Fruit fly (Drosophila melanogaster) whole organism, prepupa: ENCODE measurements around the gene c-cup.

Experiments
- Blimp-1 ChIP-seq: fragments of 200-800 bp; sonication (Bioruptor generic); optimal IDR thresholded peaks from 3 replicates; lab custom pipeline; 2017; ENCODE audit warnings: missing biosample characterization, missing genetic modification characterization, mild to moderate bottlenecking, moderate library complexity, missing genetic modification reagents
- CG10631 ChIP-seq: fragments of 200-800 bp; sonication (Bioruptor generic); optimal IDR thresholded peaks from 2 replicates; lab custom pipeline; 2016; ENCODE audit warnings: missing biosample characterization, missing genetic modification characterization
- CG10669 ChIP-seq: fragments of 200-800 bp; sonication (Bioruptor generic); optimal IDR thresholded peaks from 3 replicates; lab custom pipeline; 2018; ENCODE audit warnings: missing biosample characterization, mild to moderate bottlenecking, missing genetic modification characterization, moderate library complexity
- CG11762 ChIP-seq: fragments of 200-800 bp; sonication (Bioruptor generic); optimal IDR thresholded peaks from 3 replicates; lab custom pipeline; 2016; ENCODE audit warnings: missing biosample characterization, missing genetic modification characterization; ENCODE audit not compliant: insufficient read depth
- CG11902 ChIP-seq: fragments of 200-800 bp; sonication (Bioruptor generic); optimal IDR thresholded peaks from 3 replicates; lab custom pipeline; 2016; ENCODE audit warnings: missing biosample characterization, missing genetic modification characterization
- CG15336 ChIP-seq: fragments of 200-800 bp; sonication (Bioruptor generic); IDR thresholded peaks from 2 replicates; pipeline ENCODE4 v1.3.6; 2022; ENCODE audit warnings: missing biosample characterization, missing genetic modification characterization
- CG3032 ChIP-seq: fragments of 200-800 bp; optimal IDR thresholded peaks from 2 replicates; lab custom pipeline; 2019; ENCODE audit warnings: missing biosample characterization, mild to moderate bottlenecking, missing genetic modification characterization, moderate library complexity
- CG32006 ChIP-seq: fragments of 200-800 bp; sonication (Bioruptor generic); optimal IDR thresholded peaks from 3 replicates; lab custom pipeline; 2017; ENCODE audit warnings: missing biosample characterization, mild to moderate bottlenecking, missing genetic modification characterization
- CG34406 ChIP-seq: fragments of 200-800 bp; sonication (Bioruptor generic); optimal IDR thresholded peaks from 3 replicates; lab custom pipeline; 2016; ENCODE audit warnings: missing biosample characterization, missing genetic modification characterization
- CG3919 ChIP-seq: fragments of 200-800 bp; sonication (Bioruptor generic); optimal IDR thresholded peaks from 3 replicates; lab custom pipeline; 2016; ENCODE audit warnings: missing biosample characterization, missing genetic modification characterization
- CG4318 ChIP-seq: fragments of 200-800 bp; sonication (Bioruptor generic); optimal IDR thresholded peaks from 3 replicates; lab custom pipeline; 2017; ENCODE audit warnings: missing biosample characterization, mild to moderate bottlenecking, missing genetic modification characterization
- CG6792 ChIP-seq: fragments of 200-800 bp; sonication (Bioruptor generic); optimal IDR thresholded peaks from 3 replicates; lab custom pipeline; 2016; ENCODE audit warnings: missing biosample characterization, missing genetic modification characterization
- CG6854 ChIP-seq: fragments of 200-800 bp; sonication (Bioruptor generic); optimal IDR thresholded peaks from 2 replicates; lab custom pipeline; 2017; ENCODE audit warnings: missing biosample characterization, mild to moderate bottlenecking, missing genetic modification characterization
- CG8119 ChIP-seq: fragments of 200-800 bp; sonication (Bioruptor generic); IDR thresholded peaks from 3 replicates; pipeline ENCODE4 v1.3.6; 2022; ENCODE audit warnings: missing biosample characterization, missing genetic modification characterization
- CG8319 ChIP-seq: fragments of 200-800 bp; sonication (Bioruptor generic); optimal IDR thresholded peaks from 3 replicates; lab custom pipeline; 2016; ENCODE audit warnings: missing biosample characterization, missing genetic modification characterization
- CG8632 ChIP-seq: fragments of 200-800 bp; sonication (Bioruptor generic); optimal IDR thresholded peaks from 3 replicates; lab custom pipeline; 2016; ENCODE audit warnings: missing biosample characterization, missing genetic modification characterization
- Eip78C ChIP-seq: fragments of 200-800 bp; sonication (Bioruptor generic); peaks from one replicate; lab custom pipeline; 2016; ENCODE audit warnings: missing biosample characterization, missing genetic modification characterization
- Ets21C ChIP-seq: fragments of 200-800 bp; sonication (Bioruptor generic); optimal IDR thresholded peaks from 3 replicates; lab custom pipeline; 2016; ENCODE audit warnings: missing biosample characterization, missing genetic modification characterization
- Ets96B ChIP-seq: fragments of 200-800 bp; optimal IDR thresholded peaks from 2 replicates; lab custom pipeline; 2019; ENCODE audit warnings: missing biosample characterization, mild to moderate bottlenecking, missing genetic modification characterization, moderate library complexity
- Gug ChIP-seq: fragments of 200-800 bp; sonication (Bioruptor generic); IDR thresholded peaks from 2 replicates; pipeline ENCODE4 v1.3.6; 2022; ENCODE audit warnings: missing biosample characterization, missing genetic modification characterization
- Hr38 ChIP-seq: sonication (Bioruptor generic); optimal IDR thresholded peaks from 2 replicates; lab custom pipeline; 2016; ENCODE audit warnings: missing biosample characterization, missing genetic modification characterization
- Hr39 ChIP-seq: fragments of 200-800 bp; sonication (Bioruptor generic); optimal IDR thresholded peaks from 2 replicates; lab custom pipeline; 2016; ENCODE audit warnings: missing biosample characterization, missing genetic modification characterization
- Hr4 ChIP-seq: fragments of 200-800 bp; sonication (Bioruptor generic); optimal IDR thresholded peaks from 3 replicates; lab custom pipeline; 2016; ENCODE audit warnings: missing biosample characterization, missing genetic modification characterization
- Lpt ChIP-seq: fragments of 200-800 bp; sonication (Bioruptor generic); optimal IDR thresholded peaks from 3 replicates; lab custom pipeline; 2016; ENCODE audit warnings: missing biosample characterization, missing genetic modification characterization
- Met ChIP-seq: fragments of 200-800 bp; sonication (Bioruptor generic); optimal IDR thresholded peaks from 3 replicates; lab custom pipeline; 2016; ENCODE audit warnings: missing biosample characterization, missing genetic modification characterization
- OdsH ChIP-seq: fragments of 200-800 bp; sonication (Bioruptor generic); optimal IDR thresholded peaks from 3 replicates; lab custom pipeline; 2016; ENCODE audit warnings: missing biosample characterization, missing genetic modification characterization
- Smox ChIP-seq: fragments of 200-800 bp; sonication (Bioruptor generic); optimal IDR thresholded peaks from 3 replicates; lab custom pipeline; 2016; ENCODE audit warnings: missing biosample characterization, missing genetic modification characterization
- Sox102F ChIP-seq: fragments of 200-800 bp; sonication (Bioruptor generic); optimal IDR thresholded peaks from 2 replicates; lab custom pipeline; 2016; ENCODE audit warnings: missing biosample characterization, mild to moderate bottlenecking, missing genetic modification characterization
- Sox15 ChIP-seq: fragments of 200-800 bp; sonication (Bioruptor generic); optimal IDR thresholded peaks from 3 replicates; lab custom pipeline; 2016; ENCODE audit warnings: missing biosample characterization, missing genetic modification characterization
- acj6 ChIP-seq: fragments of 200-800 bp; sonication (Bioruptor generic); optimal IDR thresholded peaks from 3 replicates; lab custom pipeline; 2016; ENCODE audit warnings: missing biosample characterization, missing genetic modification characterization
- dac ChIP-seq: fragments of 200-800 bp; sonication (Bioruptor generic); optimal IDR thresholded peaks from 2 replicates; lab custom pipeline; 2017; ENCODE audit warnings: missing biosample characterization, mild to moderate bottlenecking, missing genetic modification characterization
- eg ChIP-seq: fragments of 200-800 bp; sonication (Bioruptor generic); IDR thresholded peaks from 3 replicates; pipeline ENCODE4 v1.3.6; 2022; ENCODE audit warnings: missing biosample characterization, missing genetic modification characterization
- esn ChIP-seq: fragments of 200-800 bp; sonication (Bioruptor generic); optimal IDR thresholded peaks from 2 replicates; lab custom pipeline; 2016; ENCODE audit warnings: missing biosample characterization, mild to moderate bottlenecking, missing genetic modification characterization, moderate library complexity
- fd59A ChIP-seq: fragments of 200-800 bp; sonication (Bioruptor generic); optimal IDR thresholded peaks from 2 replicates; lab custom pipeline; 2017; ENCODE audit warnings: missing biosample characterization, mild to moderate bottlenecking, missing genetic modification characterization, missing genetic modification reagents
- pdm3 ChIP-seq: fragments of 200-800 bp; sonication (Bioruptor generic); optimal IDR thresholded peaks from 3 replicates; lab custom pipeline; 2016; ENCODE audit warnings: missing biosample characterization, missing genetic modification characterization
- spab ChIP-seq: fragments of 200-800 bp; sonication (Bioruptor generic); optimal IDR thresholded peaks from 2 replicates; lab custom pipeline; 2017; ENCODE audit warnings: missing biosample characterization, mild to moderate bottlenecking, missing genetic modification characterization, missing genetic modification reagents
- ss ChIP-seq, 2 experiments: fragments of 200-800 bp; sonication (Bioruptor generic); optimal IDR thresholded peaks; 2 replicates in 1 of 2; 3 replicates in 1 of 2; lab custom pipeline; 2017 to 2018; ENCODE audit warnings: mild to moderate bottlenecking in 2 of 2, missing biosample characterization in 2 of 2, missing genetic modification characterization in 2 of 2, moderate library complexity in 1 of 2
- svp ChIP-seq: fragments of 200-800 bp; sonication (Bioruptor generic); peaks from one replicate; lab custom pipeline; 2016; ENCODE audit warnings: missing biosample characterization, missing genetic modification characterization
- topi ChIP-seq: fragments of 200-800 bp; sonication (Bioruptor generic); optimal IDR thresholded peaks from 3 replicates; lab custom pipeline; 2016; ENCODE audit warnings: missing biosample characterization, missing genetic modification characterization
- vri ChIP-seq: fragments of 200-800 bp; sonication (Bioruptor generic); optimal IDR thresholded peaks from 3 replicates; lab custom pipeline; 2016; ENCODE audit warnings: missing biosample characterization, mild to moderate bottlenecking, missing genetic modification characterization

Gene c-cup

DNA sequence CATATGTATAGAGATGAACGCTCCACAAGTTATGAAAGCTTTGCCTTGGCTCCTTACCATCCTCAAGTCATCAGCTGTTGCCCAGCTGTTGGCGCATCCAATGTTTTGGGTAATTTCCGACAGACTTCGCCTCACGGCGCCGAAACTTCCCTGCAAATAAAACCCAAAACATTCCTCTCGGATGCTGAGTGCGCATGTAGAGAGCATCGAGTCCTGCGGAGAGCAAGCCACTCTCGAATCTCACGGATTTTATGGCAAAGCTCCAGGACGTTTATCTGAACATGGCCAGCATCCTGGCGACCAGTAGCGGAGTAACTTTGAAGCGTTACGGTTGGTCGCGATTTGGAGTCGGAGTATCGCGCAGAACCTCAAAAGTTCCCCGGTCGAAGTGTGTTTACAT lies 3.9 kb upstream of the c-cup start, which contains the start of gene wry:
TSS of gene wry (plus strand) at position 301 of the 400 bp plus-strand sequence.
- TF ChIP-seq CG8319 (GFP tag; lab: Kevin White, UChicago): no peak
- TF ChIP-seq CG15336: no peak
- TF ChIP-seq CG10669 (GFP tag; lab: Kevin White, UChicago): no peak
- no peak for TF ChIP-seq esn (GFP tag; lab: Kevin White, UChicago)
- no peak for TF ChIP-seq Lpt (GFP tag; lab: Kevin White, UChicago)
- TF ChIP-seq CG34406: no peak
- no peak for TF ChIP-seq Eip78C (GFP tag; lab: Kevin White, UChicago)
- TF ChIP-seq Hr39 (GFP tag; lab: Kevin White, UChicago): no peak
- TF ChIP-seq CG3032: no peak
- no peak for TF ChIP-seq pdm3
- TF ChIP-seq vri: no peak
- no peak for TF ChIP-seq CG10631 (GFP tag; lab: Kevin White, UChicago)
- no peak for TF ChIP-seq acj6 (GFP tag; lab: Kevin White, UChicago)
- TF ChIP-seq ss (GFP tag; optimal IDR thresholded peaks at IDR 0.05; lab: Kevin White, UChicago): no peak
- TF ChIP-seq OdsH (GFP tag; lab: Kevin White, UChicago): no peak
- TF ChIP-seq CG6854 (GFP tag; lab: Kevin White, UChicago): no peak

DNA sequence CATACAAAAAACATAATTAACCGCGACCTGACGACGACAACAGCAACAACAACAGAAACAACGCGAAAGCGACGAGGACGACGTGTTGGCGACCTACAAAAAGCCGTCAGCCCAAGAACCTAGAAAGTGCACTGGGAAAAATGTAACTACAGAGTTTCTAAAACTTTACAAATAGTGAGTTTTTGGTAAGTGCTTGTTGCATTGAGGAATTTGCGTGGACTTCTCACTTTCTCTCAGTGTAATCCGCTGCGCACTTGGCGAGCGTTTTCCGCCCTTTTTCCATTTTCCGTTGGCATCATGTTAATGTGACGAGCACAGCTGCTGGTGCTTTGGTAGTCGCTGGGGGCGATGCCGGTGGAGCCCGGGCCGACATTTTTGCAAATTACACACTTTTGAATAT lies 4.1 kb downstream of the c-cup start:
- TF ChIP-seq spab (GFP tag; lab: Kevin White, UChicago) (no peak), CG4318 (no peak), CG11762 (no peak), fd59A (GFP tag; lab: Kevin White, UChicago) (no peak), Sox15 (no peak), acj6 (GFP tag; lab: Kevin White, UChicago) (no peak), ss (GFP tag; optimal IDR thresholded peaks at IDR 0.05; lab: Kevin White, UChicago) (no peak), CG6792 (GFP tag; lab: Kevin White, UChicago) (no peak), CG15336 (no peak), CG10631 (GFP tag; lab: Kevin White, UChicago) (no peak), CG8632 (no peak), CG10669 (GFP tag; lab: Kevin White, UChicago) (no peak), Smox (GFP tag; lab: Kevin White, UChicago) (no peak), dac (GFP tag; lab: Kevin White, UChicago) (no peak), svp (GFP tag; lab: Kevin White, UChicago) (no peak), Hr4 (GFP tag; lab: Kevin White, UChicago) (no peak), Gug (GFP tag; lab: Robert Waterston, UW) (no peak), topi (GFP tag; lab: Kevin White, UChicago) (no peak), CG32006 (GFP tag; lab: Kevin White, UChicago) (no peak)

DNA sequence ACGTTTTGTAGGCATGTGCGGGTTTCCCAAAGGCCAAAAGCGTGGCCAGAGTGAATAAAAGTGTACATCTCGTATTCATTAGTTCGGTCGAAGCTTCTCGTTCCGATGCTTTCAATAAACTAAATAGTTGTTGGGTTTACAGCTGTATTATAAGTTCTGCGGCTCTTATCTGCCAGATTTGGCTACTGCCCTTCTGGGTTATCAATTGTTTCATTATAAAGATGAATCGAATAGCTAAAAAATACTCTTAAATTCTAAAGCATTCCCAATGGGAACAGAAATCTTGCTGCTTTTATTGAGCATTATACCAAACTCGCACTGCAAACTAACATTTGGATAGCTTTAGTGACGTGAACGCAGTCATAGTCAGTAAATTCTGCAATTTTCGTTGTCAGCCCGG lies 6.0 kb downstream of the c-cup start, which contains the start of gene CG31664:
TSS of gene CG31664 (minus strand) at position 101 of the 400 bp plus-strand sequence.
- TF ChIP-seq eg (GFP tag; lab: Robert Waterston, UW): no peak
- no peak for TF ChIP-seq CG34406
- no peak for TF ChIP-seq OdsH (GFP tag; lab: Kevin White, UChicago)
- TF ChIP-seq dac (GFP tag; lab: Kevin White, UChicago): no peak
- no peak for TF ChIP-seq Hr38 (GFP tag; lab: Kevin White, UChicago)
- no peak for TF ChIP-seq Ets21C
- TF ChIP-seq CG8119: no peak
- no peak for TF ChIP-seq CG6792 (GFP tag; lab: Kevin White, UChicago)
- no peak for TF ChIP-seq CG10669 (GFP tag; lab: Kevin White, UChicago)
- TF ChIP-seq Blimp-1 (GFP tag; lab: Kevin White, UChicago): no peak
- TF ChIP-seq Ets96B (tag; lab: Kevin White, UChicago): no peak
- no peak for TF ChIP-seq Met (GFP tag; lab: Kevin White, UChicago)
- no peak for TF ChIP-seq Hr4 (GFP tag; lab: Kevin White, UChicago)
- TF ChIP-seq Sox102F (GFP tag; lab: Kevin White, UChicago): no peak
- no peak for TF ChIP-seq Eip78C (GFP tag; lab: Kevin White, UChicago)
- TF ChIP-seq CG11902: no peak
- no peak for TF ChIP-seq CG3919 (GFP tag; lab: Kevin White, UChicago)
- TF ChIP-seq ss (GFP tag; optimal IDR thresholded peaks at IDR 0.05; lab: Kevin White, UChicago): no peak
- TF ChIP-seq Lpt (GFP tag; lab: Kevin White, UChicago): no peak
- TF ChIP-seq CG3032: no peak
